Fruit fly (Drosophila melanogaster): Measurements from ENCODE around the gene CG46440.
A peak's percentile ranks its signal among the peaks of the same experiment; 100 is the strongest.

CG46440 gene

DNA sequence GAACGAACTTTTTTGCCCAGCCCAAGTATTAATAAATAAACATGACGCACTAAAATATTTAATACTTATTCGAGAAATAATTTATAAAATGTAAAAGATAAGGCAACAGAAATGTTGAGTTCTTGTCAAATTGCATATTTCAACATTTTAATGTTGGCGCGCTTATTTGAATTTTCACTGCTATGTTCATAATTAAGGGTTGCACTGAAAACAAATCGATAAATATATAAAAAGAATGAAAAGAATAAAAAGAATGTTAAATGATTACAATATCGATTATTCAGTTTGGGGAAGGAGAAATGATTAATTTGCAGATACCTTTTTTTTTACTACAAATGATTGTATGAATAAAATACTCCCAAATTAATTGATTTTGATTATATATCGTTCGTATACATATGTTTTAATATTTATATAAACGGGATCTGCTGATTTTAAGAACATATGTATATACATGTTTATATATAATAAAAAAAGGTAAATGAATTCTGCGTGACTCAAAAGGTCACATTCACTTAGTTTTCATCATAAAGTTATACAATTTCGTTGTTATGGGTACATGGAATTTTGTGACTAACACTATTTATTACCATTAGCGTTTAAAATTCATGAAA lies 9.3 kb upstream of the CG46440 start:
- TF ChIP-seq noc (tag; optimal IDR thresholded peaks at IDR 0.05): no peak

DNA sequence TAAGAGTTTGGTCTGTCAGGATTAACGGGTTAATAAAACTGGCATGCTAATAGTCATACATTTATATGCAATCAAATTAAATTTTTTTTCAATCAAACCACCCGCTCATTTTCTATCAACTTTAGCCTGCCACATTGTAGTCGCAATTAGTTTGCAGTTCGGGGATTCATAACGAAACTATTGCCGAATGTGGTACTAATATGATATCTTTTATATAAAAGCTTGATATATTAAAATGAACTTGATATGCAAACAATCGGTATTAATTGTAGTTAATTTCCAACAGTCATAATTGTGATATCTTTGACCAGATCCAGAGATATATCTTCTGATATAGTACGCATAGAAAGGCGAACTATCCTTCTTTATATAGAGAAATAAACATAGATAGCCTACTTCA lies 8.4 kb upstream of the CG46440 start:
- no peak for TF ChIP-seq noc (tag; optimal IDR thresholded peaks at IDR 0.05)

DNA sequence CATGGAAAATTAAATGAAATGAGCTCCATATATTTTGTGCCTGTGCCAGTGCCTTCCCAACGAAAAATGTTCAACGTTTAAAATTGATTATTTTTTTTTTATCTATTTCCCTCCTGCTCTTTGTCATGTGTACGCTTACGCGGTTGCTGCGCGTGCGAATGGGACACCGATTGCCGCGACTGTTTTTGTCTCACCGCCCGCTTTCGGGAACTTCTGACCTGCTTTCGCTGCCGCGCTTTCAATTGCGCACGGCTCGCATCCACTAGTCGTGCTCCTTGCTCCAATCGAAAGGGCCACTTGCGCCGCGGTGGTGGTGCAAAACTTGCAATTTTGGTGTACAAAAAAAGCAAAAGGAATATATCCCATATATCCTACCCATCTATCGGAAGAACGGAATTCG lies 2.9 kb upstream of the CG46440 start:
- no peak for TF ChIP-seq noc (tag; optimal IDR thresholded peaks at IDR 0.05)

DNA sequence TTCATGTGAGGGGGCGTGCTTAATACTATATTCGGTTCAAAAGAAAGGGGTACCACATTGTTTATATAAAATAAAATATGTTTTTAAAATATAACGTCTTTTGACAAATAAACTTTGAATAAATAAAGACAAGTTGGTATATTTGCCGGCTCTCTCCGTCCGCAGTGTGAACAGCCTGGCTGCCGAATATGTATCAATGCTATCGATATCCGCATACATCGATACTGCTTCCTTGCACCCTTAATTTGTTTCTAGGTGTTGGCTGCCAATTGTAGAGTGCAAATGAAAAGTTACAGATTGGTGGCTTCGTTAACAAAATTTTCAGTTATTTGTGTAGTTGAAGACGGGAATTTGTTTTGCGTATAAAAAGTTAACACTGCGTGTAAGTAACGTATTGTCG lies 2.2 kb upstream of the CG46440 start, which contains the start of gene Gbeta13F:
Gene Gbeta13F (plus strand): TSS at position 247 of the 400 bp plus-strand sequence.
- TF ChIP-seq noc (tag; optimal IDR thresholded peaks at IDR 0.05): no peak

DNA sequence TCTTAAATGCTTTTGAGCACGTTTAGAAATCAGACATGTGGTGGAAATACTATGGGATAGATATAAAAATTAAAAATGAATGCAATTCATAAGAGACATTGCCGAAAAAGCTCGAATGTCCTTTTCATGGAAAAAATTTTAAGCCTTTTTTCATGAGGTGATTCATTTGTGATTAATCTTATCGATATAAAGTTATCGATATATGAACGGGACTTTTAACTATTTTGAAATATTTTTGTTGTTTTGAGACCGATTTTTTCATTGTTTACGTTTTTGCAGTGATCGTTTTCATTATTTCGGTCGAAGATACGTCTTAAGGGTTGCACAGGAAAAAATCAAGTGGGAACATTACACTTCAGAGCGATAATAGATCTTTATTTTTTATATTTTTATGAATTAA lies 1.8 kb upstream of the CG46440 start, which contains the start of gene AlkB:
Gene AlkB (minus strand): TSS at position 101 of the 400 bp plus-strand sequence.
- TF ChIP-seq noc (tag; optimal IDR thresholded peaks at IDR 0.05): no peak

DNA sequence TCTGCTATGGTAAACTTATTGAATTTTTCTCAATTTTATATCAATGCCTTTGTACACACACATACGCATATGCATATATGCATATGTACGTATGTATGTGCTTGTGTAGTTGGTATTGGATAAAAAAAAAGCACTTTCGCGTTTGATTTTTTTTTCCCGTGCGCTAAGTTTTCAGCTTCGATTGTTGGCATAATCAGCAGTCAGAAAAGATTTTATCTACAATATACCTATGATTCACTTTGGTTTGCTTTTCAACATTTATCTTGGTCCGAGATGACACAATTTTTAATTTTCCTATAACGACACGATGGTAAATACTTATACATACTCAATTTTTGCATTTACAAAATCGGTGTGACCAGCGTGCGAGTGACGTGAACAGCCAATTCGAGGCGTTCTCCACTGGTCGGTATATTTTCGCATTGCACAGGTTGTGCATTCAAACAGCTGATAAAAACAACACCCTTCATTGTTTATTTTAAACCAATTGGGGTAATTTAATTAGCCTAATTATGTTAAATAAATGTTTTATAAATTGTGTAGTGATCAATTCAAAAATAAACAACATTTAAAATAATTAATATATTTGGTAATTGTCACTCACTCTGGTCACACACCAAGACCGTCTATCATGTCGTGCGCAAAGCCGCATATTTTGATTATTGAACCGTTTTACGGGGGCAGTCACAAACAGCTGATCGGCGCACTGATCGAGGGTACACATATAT lies 4.6 kb downstream of the CG46440 start, which contains the start of the genes UBL3 and CG15914:
Gene UBL3 (minus strand): TSS at position 361 of the 728 bp plus-strand sequence.
Gene CG15914 (plus strand): TSS at position 607 of the 728 bp plus-strand sequence.
- TF ChIP-seq noc (tag; optimal IDR thresholded peaks at IDR 0.05): peak; percentile 42

DNA sequence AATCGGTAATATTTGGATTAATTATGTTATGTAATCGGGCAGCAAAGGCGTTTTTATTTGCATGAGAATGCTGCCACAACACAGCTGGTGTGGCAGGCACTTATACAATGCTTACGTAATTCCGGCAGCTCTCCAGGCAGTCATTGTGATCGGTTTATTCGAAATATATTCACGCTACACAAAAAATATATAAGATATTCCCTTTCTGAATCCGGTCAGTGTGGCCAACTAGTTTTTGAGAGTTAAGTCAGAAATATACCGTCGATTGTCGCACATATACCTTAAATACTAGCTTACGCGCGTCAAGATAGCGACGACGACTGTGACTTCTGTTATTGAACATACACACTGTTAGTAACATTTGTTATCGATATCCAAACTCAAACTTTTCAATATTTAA lies 8.6 kb downstream of the CG46440 start, which contains the start of gene sun:
Gene sun (minus strand): TSS at position 238 of the 400 bp plus-strand sequence.
- no peak for TF ChIP-seq noc (tag; optimal IDR thresholded peaks at IDR 0.05)

DNA sequence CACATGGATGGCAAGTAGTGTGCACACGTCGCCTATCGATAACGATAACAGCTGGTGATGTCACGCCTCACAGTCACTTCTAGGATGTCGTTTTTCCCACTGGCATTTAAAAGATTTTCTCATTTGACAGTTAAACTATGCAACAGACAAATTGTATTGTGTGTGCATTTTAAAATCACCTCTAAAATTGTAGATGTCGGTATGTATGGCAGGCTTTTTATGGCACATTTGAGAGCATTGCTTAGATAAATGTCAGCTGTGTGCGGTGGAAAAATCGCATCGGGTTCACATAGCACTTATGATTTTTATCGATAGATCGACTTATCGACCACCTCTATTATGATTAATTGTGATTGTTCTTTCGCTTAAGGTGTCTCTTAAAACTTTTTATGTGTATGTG lies 13.5 kb downstream of the CG46440 start, which contains the start of the genes ArgRS and CG8578:
Gene ArgRS (minus strand): TSS at position 7 of the 400 bp plus-strand sequence.
Gene CG8578 (plus strand): TSS at position 338 of the 400 bp plus-strand sequence.
- peak; percentile 74 for TF ChIP-seq noc (tag; optimal IDR thresholded peaks at IDR 0.05)

DNA sequence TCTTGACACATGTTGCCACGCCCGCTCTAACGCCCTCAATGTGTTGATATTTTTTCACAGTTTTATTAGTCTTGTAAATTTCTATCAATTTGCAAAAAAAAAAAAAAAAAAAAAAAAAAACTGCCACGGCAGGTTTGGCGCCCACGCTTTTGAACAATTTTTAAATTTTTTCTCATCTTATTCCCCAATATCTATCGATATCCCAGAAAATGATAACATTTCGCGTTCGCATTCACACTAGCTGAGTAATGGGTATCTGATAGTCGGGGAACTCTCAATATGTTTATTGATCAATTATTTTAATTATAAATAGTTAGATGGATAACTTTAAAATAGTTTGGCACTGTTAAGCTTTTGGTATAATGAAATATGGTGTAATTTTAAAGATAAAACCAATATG lies 16.3 kb downstream of the CG46440 start:
- TF ChIP-seq noc (tag; optimal IDR thresholded peaks at IDR 0.05): no peak

DNA sequence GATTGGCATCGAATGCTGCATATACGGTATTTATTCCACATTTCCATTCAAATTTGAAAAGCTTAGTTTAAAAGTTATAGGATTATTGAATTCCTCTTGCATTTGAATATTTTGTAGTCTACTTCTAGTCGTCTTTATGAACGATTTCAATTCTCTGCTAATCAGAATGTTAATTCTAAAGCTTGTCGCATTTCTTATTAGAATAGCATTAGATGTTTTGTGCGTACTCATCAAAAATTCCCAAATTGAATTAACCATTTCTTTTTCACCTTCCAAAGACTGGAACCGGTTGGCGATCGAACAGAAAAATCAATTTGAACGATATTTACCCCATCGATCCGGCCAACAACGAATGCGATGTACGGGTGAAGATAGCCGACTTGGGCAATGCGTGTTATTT lies 17.6 kb downstream of the CG46440 start:
- no peak for TF ChIP-seq noc (tag; optimal IDR thresholded peaks at IDR 0.05)

DNA sequence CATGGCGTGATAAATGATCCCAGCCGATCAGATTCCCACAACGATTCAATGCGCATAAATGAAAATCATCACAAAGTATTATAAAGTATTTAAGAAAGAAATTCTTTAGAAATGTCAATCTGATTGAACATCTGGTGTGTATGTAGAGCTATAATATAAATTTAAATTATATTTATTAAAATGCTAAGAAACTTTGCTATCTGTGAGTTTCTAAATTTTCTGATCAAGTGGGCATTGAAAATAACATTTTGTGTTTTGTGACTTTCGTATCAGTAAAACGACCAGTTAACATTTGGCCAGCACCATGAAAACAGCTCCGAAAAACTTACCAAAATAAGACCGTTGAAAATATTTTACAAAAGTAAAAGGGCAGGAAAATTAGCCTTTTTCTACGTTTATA lies 20.1 kb downstream of the CG46440 start, which contains the start of gene CG8565:
Gene CG8565 (plus strand): TSS at position 301 of the 400 bp plus-strand sequence.
- no peak for TF ChIP-seq noc (tag; optimal IDR thresholded peaks at IDR 0.05)

DNA sequence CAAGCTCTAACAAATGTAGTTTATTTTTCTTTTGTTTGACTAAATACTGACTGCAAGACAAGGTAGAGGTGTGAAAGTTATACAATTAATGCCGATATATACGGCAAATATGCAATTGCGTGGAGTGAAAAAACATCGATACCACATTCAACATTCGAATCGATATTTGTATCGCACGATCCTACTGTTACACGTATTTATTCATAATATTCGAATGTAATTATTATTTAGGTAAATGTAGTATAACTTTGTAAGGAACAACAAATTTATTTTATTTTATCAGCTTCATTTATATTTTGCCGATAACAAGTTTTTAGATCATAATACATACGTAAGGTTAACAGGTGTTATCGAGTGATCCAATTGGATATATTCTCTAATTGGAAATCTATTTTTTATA lies 22.2 kb downstream of the CG46440 start, which contains the start of gene Chc:
Gene Chc (minus strand): TSS at position 98 of the 400 bp plus-strand sequence.
- TF ChIP-seq noc (tag; optimal IDR thresholded peaks at IDR 0.05): no peak

DNA sequence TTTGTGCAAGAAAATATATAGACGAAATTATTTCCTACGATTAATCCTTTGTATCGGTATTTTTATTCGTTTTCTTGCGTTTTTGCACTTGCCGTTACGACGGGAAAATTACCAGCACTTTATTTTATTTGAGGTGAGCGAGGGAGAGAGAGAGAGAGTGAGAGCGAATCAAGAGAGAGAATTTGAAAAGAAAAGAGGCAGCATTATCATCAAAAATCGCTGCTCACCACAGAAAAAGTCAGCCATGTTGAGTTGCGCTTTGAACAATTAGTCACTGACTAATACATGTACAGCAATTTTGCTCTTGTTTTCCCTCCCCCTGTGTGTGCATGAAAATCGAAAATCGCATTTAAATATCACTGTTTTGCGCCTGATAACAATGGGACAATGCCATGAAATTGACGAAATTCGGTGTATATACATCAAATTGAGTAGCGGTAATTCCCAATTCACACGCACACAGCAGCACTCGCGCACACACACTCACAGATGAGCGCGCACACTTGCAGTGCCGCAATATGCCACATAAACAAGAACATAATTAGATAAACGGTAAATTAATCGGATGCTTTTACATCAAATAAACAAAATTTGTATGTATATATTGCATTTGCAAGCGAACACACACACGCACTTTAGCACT lies 22.9 kb downstream of the CG46440 start:
- no peak for TF ChIP-seq noc (tag; optimal IDR thresholded peaks at IDR 0.05)

DNA sequence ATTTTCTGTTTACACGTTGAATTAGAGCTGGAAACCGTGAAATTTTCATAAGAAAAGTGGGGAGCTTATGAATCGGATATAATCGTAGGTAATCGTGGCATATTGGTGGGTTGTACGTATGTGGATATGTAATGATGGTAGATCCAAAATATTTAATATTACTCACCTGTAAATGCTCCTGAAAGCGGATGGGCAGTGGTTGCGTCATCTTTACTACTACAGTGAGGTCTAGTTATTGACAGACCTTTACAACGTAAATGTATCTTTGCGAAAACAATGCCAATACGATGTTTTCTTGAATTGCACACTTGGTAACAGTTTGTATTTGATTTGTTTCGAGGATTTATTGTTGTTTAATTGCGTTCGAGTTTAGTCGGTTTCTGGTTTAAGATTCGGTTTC lies 23.7 kb downstream of the CG46440 start:
- TF ChIP-seq noc (tag; optimal IDR thresholded peaks at IDR 0.05): no peak

DNA sequence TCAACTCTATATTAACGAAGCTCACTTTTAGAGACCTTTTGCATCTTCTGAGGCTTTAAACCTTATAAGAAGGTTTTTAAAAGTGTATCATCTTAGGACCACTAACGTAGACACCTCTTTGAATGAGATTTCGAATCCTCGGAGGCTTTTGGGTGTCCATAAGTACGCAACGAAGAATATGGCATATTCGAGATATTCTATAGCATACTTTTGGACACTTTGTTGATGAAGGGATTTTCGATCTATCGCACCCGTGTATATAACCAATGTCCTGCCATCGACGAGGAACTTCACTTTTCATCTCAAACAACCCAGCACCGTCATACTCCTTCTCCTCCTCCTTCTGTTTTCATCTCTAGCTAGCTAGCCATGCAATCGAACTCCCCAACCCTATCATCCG lies 35.3 kb downstream of the CG46440 start:
- no peak for TF ChIP-seq noc (tag; optimal IDR thresholded peaks at IDR 0.05)

DNA sequence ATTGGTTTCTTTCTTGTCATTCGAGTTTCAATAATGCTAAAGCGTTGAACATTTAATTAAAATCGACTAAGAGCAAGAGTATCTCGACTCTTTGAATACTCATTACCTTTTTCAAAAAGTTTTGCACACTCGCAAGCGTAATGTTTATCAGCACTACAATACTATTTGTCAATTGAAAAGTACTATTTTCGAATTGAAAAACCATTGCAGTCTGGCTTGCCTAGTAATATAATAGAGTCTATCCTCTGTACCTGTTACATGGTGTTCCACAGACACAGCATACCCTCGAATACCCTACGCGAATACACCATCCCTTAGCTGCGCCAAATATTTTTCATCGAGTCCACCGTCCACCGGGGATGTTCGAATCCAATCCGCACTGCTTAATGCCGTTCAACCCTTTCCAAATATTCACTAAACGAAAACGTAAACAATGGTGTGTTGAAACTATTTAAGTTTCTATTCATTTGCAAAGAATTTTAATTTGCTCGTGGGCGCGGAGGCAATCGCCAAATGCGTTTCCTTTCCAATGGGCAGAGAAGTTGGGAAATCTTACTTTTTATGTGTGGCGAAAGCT lies 38.9 kb downstream of the CG46440 start:
- no peak for TF ChIP-seq noc (tag; optimal IDR thresholded peaks at IDR 0.05)

Measured in whole organism, larva.